Fruit fly (Drosophila melanogaster): Measurements from ENCODE around the gene Ag5r.
A peak's percentile ranks its signal among the peaks of the same experiment; 100 is the strongest.

The Ag5r gene

DNA sequence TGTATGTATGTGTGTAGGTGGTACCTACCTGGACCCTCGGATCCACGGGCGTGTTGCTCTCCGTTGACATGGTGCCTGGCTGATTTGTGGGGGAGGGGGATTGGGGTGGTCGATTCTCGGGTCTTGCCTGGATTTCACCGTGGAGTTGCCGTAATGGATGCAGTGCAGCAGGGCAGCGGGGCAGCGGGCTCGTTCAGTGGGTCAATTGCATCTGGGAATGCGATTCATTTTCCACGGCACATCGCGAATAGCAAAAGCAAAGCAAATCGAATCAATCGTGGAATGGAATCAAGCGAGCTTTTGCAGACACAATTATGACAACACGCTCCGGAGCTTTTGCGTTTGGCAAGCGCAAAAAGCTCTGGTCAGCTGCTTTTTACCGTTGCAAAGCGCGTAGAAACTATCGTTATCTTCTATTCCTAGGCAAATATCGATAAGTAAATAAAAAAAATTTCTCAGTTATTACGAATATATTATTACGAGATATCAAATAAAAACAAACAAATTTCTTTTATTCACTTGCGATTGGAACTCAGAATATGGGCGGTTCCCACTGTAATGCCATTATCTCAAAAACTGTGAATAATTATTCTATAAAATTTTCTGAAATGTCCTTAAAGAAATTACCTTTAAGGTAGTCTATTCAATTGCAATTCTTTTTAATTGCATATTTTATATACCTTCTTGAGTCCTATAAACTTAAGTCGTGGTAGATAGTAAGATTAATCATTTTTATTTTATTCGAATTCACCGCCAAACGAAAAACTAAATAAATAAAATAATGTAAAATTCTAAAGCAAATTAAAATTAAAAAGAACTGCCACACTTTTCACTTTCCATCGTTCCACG, 45.6 kb upstream of the Ag5r start, which contains the start of gene CG14408 (continued):
- no peak for TF ChIP-seq CG4617 (GFP tag; optimal IDR thresholded peaks at IDR 0.05; ENCODE audit: borderline replicate concordance)
- TF ChIP-seq CG4820 (GFP tag; optimal IDR thresholded peaks at IDR 0.05): no peak
- no peak for TF ChIP-seq nerfin-1 (tag; optimal IDR thresholded peaks at IDR 0.05)
- TF ChIP-seq ab (GFP tag; optimal IDR thresholded peaks at IDR 0.05): no peak
- no peak for TF ChIP-seq CG32772 (GFP tag; IDR thresholded peaks at IDR 0.05)
- no peak for TF ChIP-seq Mes4 (GFP tag; optimal IDR thresholded peaks at IDR 0.05)
- no peak for TF ChIP-seq CG6813 (GFP tag; optimal IDR thresholded peaks at IDR 0.05)
- no peak for TF ChIP-seq CG34376 (GFP tag; optimal IDR thresholded peaks at IDR 0.05)
- no peak for TF ChIP-seq CG18619 (GFP tag; optimal IDR thresholded peaks at IDR 0.05)
- no peak for TF ChIP-seq so (GFP tag; IDR thresholded peaks at IDR 0.05)
- TF ChIP-seq lab (GFP tag; optimal IDR thresholded peaks at IDR 0.05): no peak
- no peak for TF ChIP-seq CG11723 (GFP tag; optimal IDR thresholded peaks at IDR 0.05)
- TF ChIP-seq knrl (GFP tag; IDR thresholded peaks at IDR 0.05; ENCODE audit: partially characterized antibody): peak; percentile 33; the same call in 2 of the 3 replicates
- TF ChIP-seq CG15514 (GFP tag; optimal IDR thresholded peaks at IDR 0.05): no peak
- no peak for TF ChIP-seq CG14667 (GFP tag; IDR thresholded peaks at IDR 0.05)
- no peak for TF ChIP-seq Hr51 (GFP tag; optimal IDR thresholded peaks at IDR 0.05)
- TF ChIP-seq CG1792 (GFP tag; optimal IDR thresholded peaks at IDR 0.05): no peak
- TF ChIP-seq CG14860 (GFP tag; IDR thresholded peaks at IDR 0.05; ENCODE audit: partially characterized antibody): 0 out of 3 replicates have a peak, but pooled peaks have one; percentile 6
- no peak for TF ChIP-seq CG14965 (GFP tag; optimal IDR thresholded peaks at IDR 0.05; ENCODE audit: borderline replicate concordance)
- no peak for TF ChIP-seq CG14710 (tag; optimal IDR thresholded peaks at IDR 0.05)
- TF ChIP-seq CG8281 (tag; optimal IDR thresholded peaks at IDR 0.05): no peak
- TF ChIP-seq Dad (GFP tag; optimal IDR thresholded peaks at IDR 0.05): no peak
- TF ChIP-seq Deaf1 (tag; optimal IDR thresholded peaks at IDR 0.05): peak; percentile 9
- peak; percentile 74 for TF ChIP-seq Doc3 (GFP tag; IDR thresholded peaks at IDR 0.05; ENCODE audit: partially characterized antibody)
- no peak for TF ChIP-seq bigmax (GFP tag; optimal IDR thresholded peaks at IDR 0.05)
- no peak for TF ChIP-seq slou (GFP tag; optimal IDR thresholded peaks at IDR 0.05)
- no peak for TF ChIP-seq ap (GFP tag; IDR thresholded peaks at IDR 0.05)
- no peak for TF ChIP-seq klu (GFP tag; IDR thresholded peaks at IDR 0.05)
- no peak for TF ChIP-seq jing (GFP tag; optimal IDR thresholded peaks at IDR 0.05)
- TF ChIP-seq CG5953 (GFP tag; IDR thresholded peaks at IDR 0.05): no peak
- peak; percentile 12 for TF ChIP-seq CoRest (tag; optimal IDR thresholded peaks at IDR 0.05)
- TF ChIP-seq ash1 (GFP tag; optimal IDR thresholded peaks at IDR 0.05): no peak
- no peak for TF ChIP-seq zen (tag; optimal IDR thresholded peaks at IDR 0.05)
- no peak for TF ChIP-seq prd (optimal IDR thresholded peaks at IDR 0.05)
- no peak for TF ChIP-seq prd (GFP tag; IDR thresholded peaks at IDR 0.05)
- peak; percentile 14; the same call in 1 of the 2 replicates for TF ChIP-seq CG6272 (GFP tag; IDR thresholded peaks at IDR 0.05)
- no peak for TF ChIP-seq br (optimal IDR thresholded peaks at IDR 0.05)
- no peak for TF ChIP-seq CG1024 (GFP tag; IDR thresholded peaks at IDR 0.05)
- TF ChIP-seq CG2712 (tag; optimal IDR thresholded peaks at IDR 0.05): peak; percentile 20
- TF ChIP-seq pho (GFP tag; optimal IDR thresholded peaks at IDR 0.05): no peak
- TF ChIP-seq Meics (GFP tag; optimal IDR thresholded peaks at IDR 0.05): no peak
- no peak for TF ChIP-seq CG6791 (GFP tag; IDR thresholded peaks at IDR 0.05; ENCODE audit: partially characterized antibody)
- TF ChIP-seq gce (GFP tag; IDR thresholded peaks at IDR 0.05): no peak
- TF ChIP-seq ftz-f1 (GFP tag; optimal IDR thresholded peaks at IDR 0.05): no peak
- no peak for TF ChIP-seq CG18476 (GFP tag; optimal IDR thresholded peaks at IDR 0.05)
- 0 out of 2 replicates have a peak, but pooled peaks have one; percentile 45 for TF ChIP-seq E2f2 (GFP tag; IDR thresholded peaks at IDR 0.05)
- TF ChIP-seq trem (tag; optimal IDR thresholded peaks at IDR 0.05): no peak
- no peak for TF ChIP-seq CG18764 (GFP tag; optimal IDR thresholded peaks at IDR 0.05)
- no peak for TF ChIP-seq sr (GFP tag; IDR thresholded peaks at IDR 0.05)
